Worm (Caenorhabditis elegans): ENCODE data around the gene ZK1248.17.
A peak's percentile ranks its signal among the peaks of the same experiment; 100 is the strongest.

Gene ZK1248.17

ce11 chrII:5852007-5852406 is 6.7 kb upstream of the ZK1248.17 start, which contains the start of gene H41C03.2:
H41C03.2 (minus strand) TSS chrII:5852107.
- TF ChIP-seq klf-2 (GFP tag; conservative IDR thresholded peaks at IDR 0.05) (no peak), tab-1 (GFP tag; IDR thresholded peaks at IDR 0.05) (no peak), ztf-29 (GFP tag; IDR thresholded peaks at IDR 0.05) (no peak), med-1 (GFP tag; optimal IDR thresholded peaks at IDR 0.05; ENCODE audit: insufficient read depth) (no peak), ref-1 (GFP tag; conservative IDR thresholded peaks at IDR 0.05) (no peak), flt-1 (GFP tag; IDR thresholded peaks at IDR 0.05) (no peak), T22C8.4 (GFP tag; IDR thresholded peaks at IDR 0.05) (no peak), cog-1 (tag; optimal IDR thresholded peaks at IDR 0.05) (no peak), ztf-23 (GFP tag; IDR thresholded peaks at IDR 0.05) (no peak)

ce11 chrII:5846181-5846580 is 840 bp upstream of the ZK1248.17 start:
- TF ChIP-seq ztf-23 (GFP tag; IDR thresholded peaks at IDR 0.05) (no peak), flt-1 (GFP tag; IDR thresholded peaks at IDR 0.05) (no peak), cog-1 (tag; optimal IDR thresholded peaks at IDR 0.05) (no peak), med-1 (GFP tag; optimal IDR thresholded peaks at IDR 0.05; ENCODE audit: insufficient read depth) (no peak), T22C8.4 (GFP tag; IDR thresholded peaks at IDR 0.05) (no peak), klf-2 (GFP tag; conservative IDR thresholded peaks at IDR 0.05) (no peak), ref-1 (GFP tag; conservative IDR thresholded peaks at IDR 0.05) (no peak), tab-1 (GFP tag; IDR thresholded peaks at IDR 0.05) (no peak), ztf-29 (GFP tag; IDR thresholded peaks at IDR 0.05) (no peak)

ce11 chrII:5844694-5845129 is 629 bp downstream of the ZK1248.17 start:
- TF ChIP-seq cog-1 (tag; optimal IDR thresholded peaks at IDR 0.05) (peak; percentile 99), tab-1 (GFP tag; IDR thresholded peaks at IDR 0.05) (peak; percentile 61; the same call in 1 of the 2 replicates), flt-1 (GFP tag; IDR thresholded peaks at IDR 0.05) (peak; percentile 90), ztf-23 (GFP tag; IDR thresholded peaks at IDR 0.05) (peak; percentile 90), med-1 (GFP tag; optimal IDR thresholded peaks at IDR 0.05; ENCODE audit: insufficient read depth) (peak; percentile 34), klf-2 (GFP tag; conservative IDR thresholded peaks at IDR 0.05) (peak; percentile 53; the same call in 1 of the 2 replicates), ref-1 (GFP tag; conservative IDR thresholded peaks at IDR 0.05) (no peak), ztf-29 (GFP tag; IDR thresholded peaks at IDR 0.05) (peak; percentile 83), T22C8.4 (GFP tag; IDR thresholded peaks at IDR 0.05) (peak; percentile 74; the same call in 1 of the 2 replicates)

- TF ChIP-seq T22C8.4 (GFP tag; IDR thresholded peaks at IDR 0.05) = no peak
- no peak for TF ChIP-seq tab-1 (GFP tag; IDR thresholded peaks at IDR 0.05)
- no peak for TF ChIP-seq klf-2 (GFP tag; conservative IDR thresholded peaks at IDR 0.05)
- no peak for TF ChIP-seq ztf-23 (GFP tag; IDR thresholded peaks at IDR 0.05)
- no peak for TF ChIP-seq cog-1 (tag; optimal IDR thresholded peaks at IDR 0.05)
- TF ChIP-seq ref-1 (GFP tag; conservative IDR thresholded peaks at IDR 0.05) = no peak
- TF ChIP-seq flt-1 (GFP tag; IDR thresholded peaks at IDR 0.05) = no peak
- TF ChIP-seq ztf-29 (GFP tag; IDR thresholded peaks at IDR 0.05) = no peak
- TF ChIP-seq med-1 (GFP tag; optimal IDR thresholded peaks at IDR 0.05; ENCODE audit: insufficient read depth) = no peak
Observed at ce11 chrII:5841866-5842265, 3.5 kb downstream of the ZK1248.17 start, which contains the start of gene nep-25. nep-25 (plus strand) TSS chrII:5842240.

ce11 chrII:5841053-5841547 is 4.2 kb downstream of the ZK1248.17 start, which contains the start of gene lec-5:
lec-5 (minus strand) TSS chrII:5841103.
- no peak for TF ChIP-seq klf-2 (GFP tag; conservative IDR thresholded peaks at IDR 0.05)
- TF ChIP-seq med-1 (GFP tag; optimal IDR thresholded peaks at IDR 0.05; ENCODE audit: insufficient read depth) = no peak
- TF ChIP-seq cog-1 (tag; optimal IDR thresholded peaks at IDR 0.05) = no peak
- TF ChIP-seq flt-1 (GFP tag; IDR thresholded peaks at IDR 0.05) = no peak

- no peak for TF ChIP-seq T22C8.4 (GFP tag; IDR thresholded peaks at IDR 0.05)
- no peak for TF ChIP-seq ztf-23 (GFP tag; IDR thresholded peaks at IDR 0.05)
Observed at ce11 chrII:5839227-5839626, 6.1 kb downstream of the ZK1248.17 start, which contains the start of gene ZK1248.19. ZK1248.19 (minus strand) TSS chrII:5839414.

ce11 chrII:5838453-5838852 is 6.9 kb downstream of the ZK1248.17 start, which contains the start of gene ZK1248.15:
ZK1248.15 (minus strand) TSS chrII:5838553.
- TF ChIP-seq cog-1 (tag; optimal IDR thresholded peaks at IDR 0.05) (no peak), tab-1 (GFP tag; IDR thresholded peaks at IDR 0.05) (no peak)

ce11 chrII:5836153-5836719 is 9.1 kb downstream of the ZK1248.17 start, which contains the start of gene fzo-1:
fzo-1 (minus strand) TSS chrII:5836203.
- TF ChIP-seq med-1 (GFP tag; optimal IDR thresholded peaks at IDR 0.05; ENCODE audit: insufficient read depth) (no peak), ref-1 (GFP tag; conservative IDR thresholded peaks at IDR 0.05) (no peak), T22C8.4 (GFP tag; IDR thresholded peaks at IDR 0.05) (no peak), tab-1 (GFP tag; IDR thresholded peaks at IDR 0.05) (no peak), klf-2 (GFP tag; conservative IDR thresholded peaks at IDR 0.05) (0 out of 2 replicates have a peak, but pooled peaks have one; percentile 14), flt-1 (GFP tag; IDR thresholded peaks at IDR 0.05) (no peak), cog-1 (tag; optimal IDR thresholded peaks at IDR 0.05) (peak; percentile 83), ztf-23 (GFP tag; IDR thresholded peaks at IDR 0.05) (peak; percentile 79; the same call in 1 of the 2 replicates), ztf-29 (GFP tag; IDR thresholded peaks at IDR 0.05) (no peak)

ce11 chrII:5835146-5835545 is 10.2 kb downstream of the ZK1248.17 start:
- no peak for TF ChIP-seq tab-1 (GFP tag; IDR thresholded peaks at IDR 0.05)
- TF ChIP-seq klf-2 (GFP tag; conservative IDR thresholded peaks at IDR 0.05) = no peak
- no peak for TF ChIP-seq flt-1 (GFP tag; IDR thresholded peaks at IDR 0.05)
- TF ChIP-seq ztf-29 (GFP tag; IDR thresholded peaks at IDR 0.05) = no peak
- no peak for TF ChIP-seq cog-1 (tag; optimal IDR thresholded peaks at IDR 0.05)
- TF ChIP-seq ref-1 (GFP tag; conservative IDR thresholded peaks at IDR 0.05) = no peak
- TF ChIP-seq T22C8.4 (GFP tag; IDR thresholded peaks at IDR 0.05) = no peak
- no peak for TF ChIP-seq med-1 (GFP tag; optimal IDR thresholded peaks at IDR 0.05; ENCODE audit: insufficient read depth)
- no peak for TF ChIP-seq ztf-23 (GFP tag; IDR thresholded peaks at IDR 0.05)

- TF ChIP-seq flt-1 (GFP tag; IDR thresholded peaks at IDR 0.05) (no peak), ref-1 (GFP tag; conservative IDR thresholded peaks at IDR 0.05) (no peak)
Observed at ce11 chrII:5833136-5833535, 12.2 kb downstream of the ZK1248.17 start, which contains the start of gene gtap-1. gtap-1 (minus strand) TSS chrII:5833236.
